Fruit fly (Drosophila melanogaster) whole organism, embryonic: ENCODE results near the gene wdn.

Source experiments
- ATbp ChIP-seq: fragments of 200-800 bp; sonication (Bioruptor generic); optimal IDR thresholded peaks from 2 replicates; lab custom pipeline; 2017; ENCODE audit warnings: missing biosample characterization, mild to moderate bottlenecking, missing genetic modification characterization, missing genetic modification reagents
- Atf6 ChIP-seq: fragments of 200-800 bp; sonication (Bioruptor generic); IDR thresholded peaks from 2 replicates; pipeline ENCODE4 v1.3.6; 2022; ENCODE audit warnings: missing biosample characterization, missing genetic modification characterization
- CG10267 ChIP-seq: fragments of 200-800 bp; sonication (Bioruptor generic); optimal IDR thresholded peaks from 2 replicates; lab custom pipeline; 2018; ENCODE audit warnings: missing biosample characterization, mild to moderate bottlenecking, missing genetic modification characterization, moderate library complexity
- CG11085 ChIP-seq: fragments of 200-800 bp; sonication (Bioruptor generic); IDR thresholded peaks from 2 replicates; pipeline ENCODE4 v1.3.6; 2022; ENCODE audit warnings: missing biosample characterization, missing genetic modification characterization
- CG11093 ChIP-seq: fragments of 200-800 bp; sonication (Bioruptor generic); IDR thresholded peaks from 3 replicates; pipeline ENCODE4 v1.3.6; 2022; ENCODE audit warnings: missing biosample characterization, missing genetic modification characterization
- CG12219 ChIP-seq: fragments of 200-800 bp; sonication (Bioruptor generic); optimal IDR thresholded peaks from 3 replicates; lab custom pipeline; 2018; ENCODE audit warnings: missing biosample characterization, mild to moderate bottlenecking, missing genetic modification characterization
- CG13123 ChIP-seq: fragments of 200-800 bp; sonication (Bioruptor generic); optimal IDR thresholded peaks from 2 replicates; lab custom pipeline; 2016; ENCODE audit warnings: missing biosample characterization, missing genetic modification characterization
- CG15514 ChIP-seq: fragments of 200-800 bp; sonication (Bioruptor generic); optimal IDR thresholded peaks from 3 replicates; lab custom pipeline; 2017; ENCODE audit warnings: missing biosample characterization, missing genetic modification characterization, mild to moderate bottlenecking, moderate library complexity, missing genetic modification reagents
- CG1602 ChIP-seq: fragments of 200-800 bp; sonication (Bioruptor generic); optimal IDR thresholded peaks from 3 replicates; lab custom pipeline; 2016; ENCODE audit warnings: missing biosample characterization, missing genetic modification characterization
- CG17385 ChIP-seq: fragments of 200-800 bp; sonication (Bioruptor generic); optimal IDR thresholded peaks from 3 replicates; lab custom pipeline; 2018; ENCODE audit warnings: missing biosample characterization, mild to moderate bottlenecking, missing genetic modification characterization
- CG17568 ChIP-seq: fragments of 200-800 bp; sonication (Bioruptor generic); optimal IDR thresholded peaks from 2 replicates; lab custom pipeline; 2018; ENCODE audit warnings: missing biosample characterization, mild to moderate bottlenecking, missing genetic modification characterization, moderate library complexity
- CG17802 ChIP-seq: fragments of 200-800 bp; sonication (Bioruptor generic); optimal IDR thresholded peaks from 2 replicates; lab custom pipeline; 2018; ENCODE audit warnings: missing biosample characterization, mild to moderate bottlenecking, missing genetic modification characterization, moderate library complexity
- CG17829 ChIP-seq: fragments of 200-800 bp; optimal IDR thresholded peaks from 2 replicates; lab custom pipeline; 2019; ENCODE audit warnings: missing biosample characterization, mild to moderate bottlenecking, missing genetic modification characterization, moderate library complexity
- CG1832 ChIP-seq: fragments of 200-800 bp; sonication (Bioruptor generic); optimal IDR thresholded peaks from 2 replicates; lab custom pipeline; 2017; ENCODE audit warnings: missing biosample characterization, mild to moderate bottlenecking, missing genetic modification characterization, inconsistent platforms
- CG6254 ChIP-seq: fragments of 200-800 bp; sonication (Bioruptor generic); optimal IDR thresholded peaks from 3 replicates; lab custom pipeline; 2017; ENCODE audit warnings: mild to moderate bottlenecking, missing biosample characterization, missing genetic modification reagents, missing genetic modification characterization
- CG7556 ChIP-seq: fragments of 200-800 bp; sonication (Bioruptor generic); optimal IDR thresholded peaks from 2 replicates; lab custom pipeline; 2017; ENCODE audit warnings: missing biosample characterization, mild to moderate bottlenecking, missing genetic modification characterization
- CG7786 ChIP-seq: fragments of 200-800 bp; sonication (Bioruptor generic); optimal IDR thresholded peaks from 2 replicates; lab custom pipeline; 2016; ENCODE audit warnings: missing biosample characterization, missing genetic modification characterization
- CG8089 ChIP-seq: fragments of 200-800 bp; sonication (Bioruptor generic); optimal IDR thresholded peaks from 3 replicates; lab custom pipeline; 2016; ENCODE audit warnings: missing biosample characterization, missing genetic modification characterization
- CG8924 ChIP-seq: fragments of 200-800 bp; optimal IDR thresholded peaks from 3 replicates; lab custom pipeline; 2019; ENCODE audit warnings: missing biosample characterization, mild to moderate bottlenecking, missing genetic modification characterization, moderate library complexity
- Chrac-16 ChIP-seq: fragments of 200-800 bp; sonication (Bioruptor generic); optimal IDR thresholded peaks from 3 replicates; lab custom pipeline; 2016; ENCODE audit warnings: missing biosample characterization, missing genetic modification characterization
- CkIIα-i1 ChIP-seq: fragments of 200-800 bp; sonication (Bioruptor generic); IDR thresholded peaks from 2 replicates; pipeline ENCODE4 v1.3.6; 2022; ENCODE audit warnings: missing biosample characterization, missing genetic modification characterization
- E2f1 ChIP-seq: fragments of 200-800 bp; sonication (Bioruptor generic); IDR thresholded peaks from 2 replicates; pipeline ENCODE4 v1.3.6; 2022; ENCODE audit warnings: missing biosample characterization, missing genetic modification characterization
- Ets65A ChIP-seq: fragments of 200-800 bp; sonication (Bioruptor generic); peaks from one replicate; lab custom pipeline; 2016; ENCODE audit warnings: missing biosample characterization, missing genetic modification characterization
- Gsc ChIP-seq: fragments of 200-800 bp; sonication (Bioruptor generic); IDR thresholded peaks from 2 replicates; pipeline ENCODE4 v1.3.6; 2022; ENCODE audit warnings: missing biosample characterization, missing genetic modification characterization
- Gug ChIP-seq: fragments of 200-800 bp; sonication (Bioruptor generic); IDR thresholded peaks from 4 replicates; pipeline ENCODE4 v1.3.6; 2022; ENCODE audit warnings: missing biosample characterization, missing genetic modification characterization
- HLH54F ChIP-seq: fragments of 200-800 bp; sonication (Bioruptor generic); optimal IDR thresholded peaks from 3 replicates; lab custom pipeline; 2016; ENCODE audit warnings: missing biosample characterization, missing genetic modification characterization
- HLHmδ ChIP-seq: fragments of 200-800 bp; sonication (Bioruptor generic); optimal IDR thresholded peaks from 2 replicates; lab custom pipeline; 2018; ENCODE audit warnings: missing biosample characterization, mild to moderate bottlenecking, missing genetic modification characterization, moderate library complexity
- MESR4 ChIP-seq: fragments of 200-800 bp; sonication (Bioruptor generic); optimal IDR thresholded peaks from 2 replicates; lab custom pipeline; 2018; ENCODE audit warnings: missing biosample characterization, mild to moderate bottlenecking, missing genetic modification characterization, moderate library complexity
- Med ChIP-seq: fragments of 200-800 bp; sonication (Bioruptor generic); peaks from one replicate; lab custom pipeline; 2016; ENCODE audit warnings: missing biosample characterization, missing genetic modification characterization, mild to moderate bottlenecking, inconsistent platforms, moderate library complexity
- NC2α ChIP-seq: fragments of 200-800 bp; sonication (Bioruptor generic); optimal IDR thresholded peaks from 2 replicates; lab custom pipeline; 2016; ENCODE audit warnings: missing biosample characterization, missing genetic modification characterization
- Nf-YC ChIP-seq: fragments of 200-800 bp; optimal IDR thresholded peaks from 3 replicates; lab custom pipeline; 2019; ENCODE audit warnings: missing biosample characterization, mild to moderate bottlenecking, missing genetic modification characterization, moderate library complexity
- Oaz ChIP-seq: fragments of 200-800 bp; sonication (Bioruptor generic); IDR thresholded peaks from 2 replicates; pipeline ENCODE4 v1.3.6; 2022; ENCODE audit warnings: missing biosample characterization, missing genetic modification characterization
- Ptx1 ChIP-seq: fragments of 200-800 bp; sonication (Bioruptor generic); IDR thresholded peaks from 2 replicates; pipeline ENCODE4 v1.3.6; 2022; ENCODE audit warnings: missing biosample characterization, missing genetic modification characterization
- Spps ChIP-seq: fragments of 200-800 bp; sonication (Bioruptor generic); optimal IDR thresholded peaks from 2 replicates; lab custom pipeline; 2018; ENCODE audit warnings: missing biosample characterization, mild to moderate bottlenecking, missing genetic modification characterization
- TFAM ChIP-seq: fragments of 200-800 bp; sonication (Bioruptor generic); optimal IDR thresholded peaks from 2 replicates; lab custom pipeline; 2017; ENCODE audit warnings: missing biosample characterization, missing genetic modification characterization, inconsistent platforms
- ap ChIP-seq: fragments of 200-800 bp; sonication (Bioruptor generic); IDR thresholded peaks from 2 replicates; pipeline ENCODE4 v1.3.6; 2022; ENCODE audit warnings: missing biosample characterization, missing genetic modification characterization
- ash1 ChIP-seq: fragments of 200-800 bp; sonication (Bioruptor generic); optimal IDR thresholded peaks from 2 replicates; lab custom pipeline; 2018; ENCODE audit warnings: missing biosample characterization, mild to moderate bottlenecking, missing genetic modification characterization
- eve ChIP-seq, 2 experiments: fragments of >200 bp; optimal IDR thresholded peaks; 2 replicates each; lab custom pipeline; 2017; ENCODE audit warnings: missing biosample characterization in 2 of 2, missing genetic modification characterization in 2 of 2
- her ChIP-seq: fragments of 200-800 bp; sonication (Bioruptor generic); optimal IDR thresholded peaks from 2 replicates; lab custom pipeline; 2016; ENCODE audit warnings: missing biosample characterization, missing genetic modification characterization
- hkb ChIP-seq, 2 experiments: fragments of 200-800 bp in 1 of 2; fragments of >200 bp in 1 of 2; sonication (Bioruptor generic) in 1 of 2; IDR thresholded peaks in 1 of 2; optimal IDR thresholded peaks in 1 of 2; 2 replicates each; pipeline versions ENCODE4 v1.3.6 to Lab custom; 2017 to 2022; ENCODE audit warnings: missing biosample characterization in 1 of 2, missing genetic modification characterization in 1 of 2
- rib ChIP-seq: fragments of 200-800 bp; sonication (Bioruptor generic); IDR thresholded peaks from 2 replicates; pipeline ENCODE4 v1.3.6; 2022; ENCODE audit warnings: missing biosample characterization, missing genetic modification characterization
- row ChIP-seq: fragments of 200-800 bp; sonication (Bioruptor generic); IDR thresholded peaks from 3 replicates; pipeline ENCODE4 v1.3.6; 2022; ENCODE audit warnings: missing biosample characterization, missing genetic modification characterization
- sens ChIP-seq: fragments of 200-800 bp; sonication (Bioruptor generic); peaks from one replicate; lab custom pipeline; 2016; ENCODE audit warnings: missing biosample characterization, missing genetic modification characterization
- sim ChIP-seq: fragments of 200-800 bp; sonication (Bioruptor generic); IDR thresholded peaks from 2 replicates; pipeline ENCODE4 v1.3.6; 2022; ENCODE audit warnings: missing biosample characterization, missing genetic modification characterization
- sisA ChIP-seq: fragments of 200-800 bp; sonication (Bioruptor generic); IDR thresholded peaks from 2 replicates; pipeline ENCODE4 v1.3.6; 2022; ENCODE audit warnings: missing biosample characterization, missing genetic modification characterization
- slou ChIP-seq: fragments of 200-800 bp; sonication (Bioruptor generic); optimal IDR thresholded peaks from 3 replicates; lab custom pipeline; 2016; ENCODE audit warnings: missing biosample characterization, missing genetic modification characterization
- slp2 ChIP-seq: fragments of 200-800 bp; sonication (Bioruptor generic); optimal IDR thresholded peaks from 2 replicates; lab custom pipeline; 2016; ENCODE audit warnings: missing biosample characterization, missing genetic modification characterization
- ttk ChIP-seq: fragments of 200-800 bp; sonication (Bioruptor generic); IDR thresholded peaks from 2 replicates; pipeline ENCODE4 v2.1.2; 2022; ENCODE audit warnings: missing biosample characterization, missing genetic modification characterization
- vnd ChIP-seq: fragments of 200-800 bp; sonication (Bioruptor generic); IDR thresholded peaks from 3 replicates; pipeline ENCODE4 v1.3.6; 2022; ENCODE audit warnings: missing biosample characterization, missing genetic modification characterization; ENCODE audit not compliant: partially characterized antibody

Gene wdn

DNA sequence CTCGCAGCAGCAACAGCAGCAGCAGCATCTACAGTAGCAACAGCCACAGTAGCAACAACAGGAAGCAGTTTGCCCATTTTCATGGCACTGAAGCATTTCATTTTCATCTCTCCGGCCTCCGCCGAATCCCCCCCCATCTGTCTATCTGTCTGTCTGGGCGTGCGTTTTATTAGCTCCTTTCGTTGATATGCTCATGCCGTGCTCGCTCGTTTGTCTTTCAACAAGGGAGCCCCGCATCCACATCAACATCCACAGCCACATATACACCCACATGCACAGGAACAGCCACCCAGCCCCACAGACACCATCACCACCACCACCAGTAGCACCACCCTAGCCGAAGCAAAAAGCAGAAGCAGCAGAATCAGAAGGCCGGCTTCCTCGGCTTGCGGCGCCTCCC is 40.4 kb upstream of the wdn start (continued):
- TF ChIP-seq CG11085 (GFP tag; lab: Robert Waterston, UW) (no peak), Atf6 (GFP tag; lab: Robert Waterston, UW) (0 out of 2 replicates have a peak, but pooled peaks have one; percentile 16), CG7556 (GFP tag; lab: Kevin White, UChicago) (no peak), CG13123 (GFP tag; lab: Kevin White, UChicago) (no peak), CG12219 (GFP tag; lab: Kevin White, UChicago) (no peak), Spps (tag; lab: Kevin White, UChicago) (no peak), her (GFP tag; lab: Kevin White, UChicago) (no peak), CG8924 (tag; lab: Kevin White, UChicago) (no peak), CG17568 (GFP tag; lab: Kevin White, UChicago) (no peak), Oaz (GFP tag; lab: Robert Waterston, UW) (no peak), CG17802 (tag; lab: Kevin White, UChicago) (no peak), ttk (no peak), CG17829 (no peak), CG1832 (GFP tag; lab: Kevin White, UChicago) (no peak), HLHmδ (GFP tag; lab: Kevin White, UChicago) (no peak), Ets65A (GFP tag; lab: Kevin White, UChicago) (no peak), hkb (optimal IDR thresholded peaks at IDR 0.05; lab: Kevin White, UChicago) (no peak), hkb (GFP tag; IDR thresholded peaks at IDR 0.05; lab: Robert Waterston, UW) (no peak), ash1 (GFP tag; lab: Kevin White, UChicago) (no peak), HLH54F (GFP tag; lab: Kevin White, UChicago) (no peak), ATbp (no peak)
- TF ChIP-seq, all 482 proteins: peak for 18

DNA sequence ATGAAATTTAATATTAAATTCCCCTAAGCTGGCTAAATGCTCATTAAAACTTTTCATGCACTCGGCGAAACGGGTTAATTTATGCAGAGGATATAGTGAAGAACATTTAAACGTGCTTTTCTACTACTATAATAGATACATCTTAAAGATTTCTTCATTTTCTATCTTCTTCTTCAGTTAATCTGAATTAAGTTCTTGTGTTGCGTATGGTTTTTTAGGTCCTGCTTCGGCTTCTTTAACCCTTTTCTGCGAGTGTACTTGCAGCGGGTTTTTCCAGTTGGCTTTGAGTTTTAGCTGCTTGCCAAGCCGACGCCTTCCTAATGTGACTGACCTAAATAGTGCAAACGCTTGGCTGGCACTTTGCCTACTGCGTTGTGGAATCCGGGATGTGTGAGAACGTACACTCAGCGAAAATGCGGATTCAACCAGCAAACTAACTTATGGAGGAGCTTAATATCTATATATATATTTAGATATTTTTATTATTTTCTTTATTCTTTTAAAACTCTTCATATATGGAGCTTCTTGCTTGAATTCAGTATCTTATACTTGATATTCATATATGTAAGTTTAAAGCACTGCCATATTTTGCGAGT is 39.6 kb upstream of the wdn start:
- TF ChIP-seq Ets65A (GFP tag; lab: Kevin White, UChicago) (peak; percentile 81), CG10267 (tag; lab: Kevin White, UChicago) (no peak), sisA (GFP tag; lab: Robert Waterston, UW) (peak; percentile 17; the same call in 1 of the 2 replicates), CG17385 (GFP tag; lab: Kevin White, UChicago) (no peak), sens (GFP tag; lab: Kevin White, UChicago) (peak; percentile 42), row (GFP tag; lab: Robert Waterston, UW) (0 out of 3 replicates have a peak, but pooled peaks have one; percentile 18), CG17568 (GFP tag; lab: Kevin White, UChicago) (no peak), eve (GFP tag; optimal IDR thresholded peaks at IDR 0.05; lab: Kevin White, UChicago) (peak in 1 of 2 experiments; percentile 57), Gug (no peak), ap (GFP tag; lab: Robert Waterston, UW) (no peak), CG1832 (GFP tag; lab: Kevin White, UChicago) (no peak), Chrac-16 (GFP tag; lab: Kevin White, UChicago) (no peak), rib (GFP tag; lab: Robert Waterston, UW) (no peak), slp2 (no peak), MESR4 (GFP tag; lab: Kevin White, UChicago) (no peak), CG17802 (tag; lab: Kevin White, UChicago) (no peak), TFAM (GFP tag; lab: Kevin White, UChicago) (no peak), CG6254 (no peak), CG7786 (GFP tag; lab: Kevin White, UChicago) (no peak), CG15514 (no peak), vnd (GFP tag; lab: Robert Waterston, UW) (no peak), E2f1 (GFP tag; lab: Robert Waterston, UW) (no peak), CG11093 (GFP tag; lab: Robert Waterston, UW) (no peak), Med (GFP tag; lab: Kevin White, UChicago) (peak; percentile 64), CG1602 (no peak), Ptx1 (GFP tag; lab: Robert Waterston, UW) (0 out of 2 replicates have a peak, but pooled peaks have one; percentile 16), CG8089 (GFP tag; lab: Kevin White, UChicago) (no peak), sim (GFP tag; lab: Robert Waterston, UW) (0 out of 2 replicates have a peak, but pooled peaks have one; percentile 5), NC2α (GFP tag; lab: Kevin White, UChicago) (no peak), Nf-YC (tag; lab: Kevin White, UChicago) (no peak), slou (GFP tag; lab: Kevin White, UChicago) (no peak), CkIIα-i1 (GFP tag; lab: Robert Waterston, UW) (no peak), Gsc (GFP tag; lab: Robert Waterston, UW) (no peak)
